Worm (Caenorhabditis elegans): ENCODE data around the gene fbxc-50.

ce11 chrII:3245836-3246235 lies 2.1 kb downstream of the fbxc-50 start, which contains the start of gene C17F4.7:
- TF ChIP-seq W03F9.2 (tag; optimal IDR thresholded peaks at IDR 0.05) (no peak), him-1 (tag; optimal IDR thresholded peaks at IDR 0.05) (no peak), dao-5 (tag; optimal IDR thresholded peaks at IDR 0.05) (no peak)

All from whole organism, L4/young adult.